Worm (Caenorhabditis elegans): ENCODE results near the gene F53G2.2.

- no peak for TF ChIP-seq dao-5 (tag; optimal IDR thresholded peaks at IDR 0.05)
- TF ChIP-seq W03F9.2 (tag; optimal IDR thresholded peaks at IDR 0.05): no peak
These were observed 3.2 kb upstream of the F53G2.2 start, which contains the start of gene mnat-1 for ce11 chrII:2478543-2478942.

Data from whole organism, L4/young adult.